Fruit fly (Drosophila melanogaster) whole organism, wandering third instar larva: Measurements from ENCODE around the gene Tlk.

Experiments
- Abd-B ChIP-seq: fragments of >200 bp; optimal IDR thresholded peaks from 2 replicates; lab custom pipeline; 2017; ENCODE audit warnings: missing biosample characterization, missing genetic modification characterization
- CG32264 ChIP-seq: fragments of 200-800 bp; sonication (Bioruptor generic); optimal IDR thresholded peaks from 2 replicates; lab custom pipeline; 2016; ENCODE audit warnings: missing biosample characterization, missing genetic modification characterization
- CG9705 ChIP-seq: fragments of 200-800 bp; sonication (Bioruptor generic); optimal IDR thresholded peaks from 2 replicates; lab custom pipeline; 2018; ENCODE audit warnings: missing biosample characterization, mild to moderate bottlenecking, missing genetic modification characterization
- CrebA ChIP-seq: fragments of 200-800 bp; sonication (Bioruptor generic); optimal IDR thresholded peaks from 2 replicates; lab custom pipeline; 2016; ENCODE audit warnings: missing biosample characterization, mild to moderate bottlenecking, missing genetic modification characterization, borderline replicate concordance
- Dfd ChIP-seq: fragments of >200 bp; optimal IDR thresholded peaks from 2 replicates; lab custom pipeline; 2017; ENCODE audit warnings: missing biosample characterization, missing genetic modification characterization
- Dif ChIP-seq: fragments of 200-275, 200-300 bp; sonication (Bioruptor generic); optimal IDR thresholded peaks from 2 replicates; lab custom pipeline; 2018; ENCODE audit warnings: missing biosample characterization, missing genetic modification characterization; ENCODE audit not compliant: partially characterized antibody
- GATAd ChIP-seq: sonication (Bioruptor generic); optimal IDR thresholded peaks from 2 replicates; lab custom pipeline; 2016; ENCODE audit warnings: missing biosample characterization, missing genetic modification characterization
- HLH106 ChIP-seq: fragments of 200-800 bp; optimal IDR thresholded peaks from 3 replicates; lab custom pipeline; 2019; ENCODE audit warnings: missing biosample characterization, mild to moderate bottlenecking, missing genetic modification characterization, moderate library complexity
- Hnf4 ChIP-seq: fragments of 200-800 bp; sonication (Bioruptor generic); optimal IDR thresholded peaks from 2 replicates; lab custom pipeline; 2016; ENCODE audit warnings: missing biosample characterization, mild to moderate bottlenecking, missing genetic modification characterization
- Hr78 ChIP-seq: fragments of >200 bp; optimal IDR thresholded peaks from 2 replicates; lab custom pipeline; 2017; ENCODE audit warnings: missing biosample characterization, missing genetic modification characterization
- Hr83 ChIP-seq: fragments of 200-300 bp; sonication (Bioruptor generic); optimal IDR thresholded peaks from 2 replicates; lab custom pipeline; 2016; ENCODE audit warnings: missing biosample characterization, mild to moderate bottlenecking, missing genetic modification characterization, moderate library complexity; ENCODE audit not compliant: poor library complexity, severe bottlenecking
- Jra ChIP-seq: sonication (Bioruptor generic); optimal IDR thresholded peaks from 2 replicates; lab custom pipeline; 2016; ENCODE audit warnings: missing biosample characterization, missing genetic modification characterization
- Mio ChIP-seq: sonication (Bioruptor generic); optimal IDR thresholded peaks from 2 replicates; lab custom pipeline; 2016; ENCODE audit warnings: missing biosample characterization, missing genetic modification characterization
- Myc ChIP-seq: fragments of >200 bp; optimal IDR thresholded peaks from 2 replicates; lab custom pipeline; 2017
- N ChIP-seq: fragments of >200 bp; optimal IDR thresholded peaks from 2 replicates; lab custom pipeline; 2018; ENCODE audit warnings: missing biosample characterization, missing external identifiers, missing genetic modification characterization
- OdsH ChIP-seq: fragments of 200-800 bp; sonication (Bioruptor generic); optimal IDR thresholded peaks from 2 replicates; lab custom pipeline; 2016; ENCODE audit warnings: missing biosample characterization, mild to moderate bottlenecking, missing genetic modification characterization
- Rel ChIP-seq, 2 experiments: fragments of 200-800 bp; sonication (Bioruptor generic) in 1 of 2; optimal IDR thresholded peaks; 2 replicates in 1 of 2; 3 replicates in 1 of 2; lab custom pipeline; 2016 to 2019; ENCODE audit warnings: mild to moderate bottlenecking in 2 of 2, missing biosample characterization in 2 of 2, missing genetic modification characterization in 2 of 2, moderate library complexity in 1 of 2
- Sp1 ChIP-seq: fragments of 200-800 bp; sonication (Bioruptor generic); optimal IDR thresholded peaks from 3 replicates; lab custom pipeline; 2019; ENCODE audit warnings: missing biosample characterization, mild to moderate bottlenecking, missing genetic modification characterization, moderate library complexity
- Vsx2 ChIP-seq: fragments of 200-300, 225-300 bp; sonication (Bioruptor generic); optimal IDR thresholded peaks from 2 replicates; lab custom pipeline; 2018; ENCODE audit warnings: missing biosample characterization, missing genetic modification characterization; ENCODE audit not compliant: partially characterized antibody
- br ChIP-seq: fragments of 200-800 bp; sonication (Bioruptor generic); optimal IDR thresholded peaks from 2 replicates; lab custom pipeline; 2016; ENCODE audit warnings: missing biosample characterization, missing genetic modification characterization
- brk ChIP-seq: fragments of 200-800 bp; sonication (Bioruptor generic); optimal IDR thresholded peaks from 2 replicates; lab custom pipeline; 2016; ENCODE audit warnings: missing biosample characterization, mild to moderate bottlenecking, missing genetic modification characterization
- dl ChIP-seq, 2 experiments: fragments of 175-275, 200-275 bp in 1 of 2; fragments of 200-275 bp in 1 of 2; sonication (Bioruptor generic); optimal IDR thresholded peaks; lab custom pipeline; 2018; ENCODE audit warnings: mild to moderate bottlenecking in 2 of 2, missing biosample characterization in 2 of 2, missing genetic modification characterization in 2 of 2, moderate library complexity in 2 of 2; ENCODE audit not compliant: partially characterized antibody in 2 of 2, insufficient read depth in 1 of 2
- dmrt93B ChIP-seq: fragments of 200-800 bp; sonication (Bioruptor generic); optimal IDR thresholded peaks from 2 replicates; lab custom pipeline; 2018; ENCODE audit warnings: missing biosample characterization, mild to moderate bottlenecking, missing genetic modification characterization
- dsf ChIP-seq: sonication (Bioruptor generic); optimal IDR thresholded peaks from 2 replicates; lab custom pipeline; 2016; ENCODE audit warnings: missing biosample characterization, missing genetic modification characterization, borderline replicate concordance
- ey ChIP-seq: fragments of 200-800 bp; sonication (Bioruptor generic); optimal IDR thresholded peaks from 2 replicates; lab custom pipeline; 2016; ENCODE audit warnings: missing biosample characterization, missing genetic modification characterization
- foxo ChIP-seq, 2 experiments: fragments of 200-800 bp; sonication (Bioruptor generic); optimal IDR thresholded peaks; 2 replicates in 1 of 2; 3 replicates in 1 of 2; lab custom pipeline; 2016 to 2017; ENCODE audit warnings: missing biosample characterization in 2 of 2, missing genetic modification characterization in 2 of 2
- fru ChIP-seq: fragments of 200-800 bp; sonication (Bioruptor generic); optimal IDR thresholded peaks from 3 replicates; lab custom pipeline; 2016; ENCODE audit warnings: missing biosample characterization, mild to moderate bottlenecking, missing genetic modification characterization
- h ChIP-seq: fragments of 200-800 bp; sonication (Bioruptor generic); optimal IDR thresholded peaks from 3 replicates; lab custom pipeline; 2016; ENCODE audit warnings: missing biosample characterization, mild to moderate bottlenecking, missing genetic modification characterization
- jim ChIP-seq: fragments of 175-275, 200-325 bp; sonication (Bioruptor generic); optimal IDR thresholded peaks from 2 replicates; lab custom pipeline; 2016; ENCODE audit warnings: missing biosample characterization, mild to moderate bottlenecking, missing genetic modification characterization
- lola ChIP-seq: fragments of >200 bp; optimal IDR thresholded peaks from 2 replicates; lab custom pipeline; 2017; ENCODE audit warnings: missing biosample characterization, missing genetic modification characterization
- pan ChIP-seq: fragments of >200 bp; optimal IDR thresholded peaks from 2 replicates; lab custom pipeline; 2017
- psq ChIP-seq: fragments of 200-800 bp; sonication (Bioruptor generic); optimal IDR thresholded peaks from 3 replicates; lab custom pipeline; 2017; ENCODE audit warnings: missing biosample characterization, mild to moderate bottlenecking, missing genetic modification characterization, moderate library complexity
- rgr ChIP-seq: fragments of 200-800 bp; sonication (Bioruptor generic); optimal IDR thresholded peaks from 3 replicates; lab custom pipeline; 2016; ENCODE audit warnings: missing biosample characterization, mild to moderate bottlenecking, missing genetic modification characterization
- sage ChIP-seq: fragments of 200-800 bp; sonication (Bioruptor generic); optimal IDR thresholded peaks from 2 replicates; lab custom pipeline; 2016; ENCODE audit warnings: missing biosample characterization, mild to moderate bottlenecking, missing genetic modification characterization
- sv ChIP-seq: fragments of 200-800 bp; sonication (Bioruptor generic); optimal IDR thresholded peaks from 3 replicates; lab custom pipeline; 2016; ENCODE audit warnings: missing biosample characterization, missing genetic modification characterization
- tai ChIP-seq: sonication (Bioruptor generic); optimal IDR thresholded peaks from 2 replicates; lab custom pipeline; 2016; ENCODE audit warnings: missing biosample characterization, missing genetic modification characterization
- usp ChIP-seq: fragments of >200 bp; optimal IDR thresholded peaks from 2 replicates; lab custom pipeline; 2017; ENCODE audit warnings: missing biosample characterization, missing genetic modification characterization
- woc ChIP-seq: sonication (Bioruptor generic); optimal IDR thresholded peaks from 2 replicates; lab custom pipeline; 2016; ENCODE audit warnings: missing biosample characterization, mild to moderate bottlenecking, missing genetic modification characterization

The Tlk gene

dm6 chrX:3780884-3781283 is 61.1 kb downstream of the Tlk start:
- peak; percentile 40 for TF ChIP-seq sage (GFP tag; lab: Kevin White, UChicago)
- TF ChIP-seq lola (GFP tag; lab: Kevin White, UChicago) = no peak
- no peak for TF ChIP-seq dmrt93B (GFP tag; lab: Kevin White, UChicago)
- no peak for TF ChIP-seq N (GFP tag; lab: Kevin White, UChicago)
- peak; percentile 100 for TF ChIP-seq psq (GFP tag; lab: Kevin White, UChicago)
- peak; percentile 24 for TF ChIP-seq brk (GFP tag; lab: Kevin White, UChicago)
- TF ChIP-seq sv (GFP tag; lab: Kevin White, UChicago) = no peak
- TF ChIP-seq tai (GFP tag; lab: Kevin White, UChicago) = peak; percentile 58
- TF ChIP-seq dl (GFP tag; optimal IDR thresholded peaks at IDR 0.05; lab: Kevin White, UChicago; ENCODE audit: insufficient read depth in 1 of 2, partially characterized antibody in 2 of 2) = peak in 1 of 2 experiments; percentile 36
- TF ChIP-seq Vsx2 (GFP tag; lab: Kevin White, UChicago) = no peak
- TF ChIP-seq Hr83 (GFP tag; lab: Kevin White, UChicago) = peak; percentile 47
- no peak for TF ChIP-seq pan (lab: Kevin White, UChicago)
- TF ChIP-seq Dif (GFP tag; lab: Kevin White, UChicago) = peak; percentile 41
- peak; percentile 69 for TF ChIP-seq rgr (GFP tag; lab: Kevin White, UChicago)
- no peak for TF ChIP-seq Rel (GFP tag; optimal IDR thresholded peaks at IDR 0.05; lab: Kevin White, UChicago)
- TF ChIP-seq Rel (tag; optimal IDR thresholded peaks at IDR 0.05; lab: Kevin White, UChicago) = peak; percentile 69
- TF ChIP-seq Hr78 = no peak
- TF ChIP-seq Myc = no peak
- peak; percentile 38 for TF ChIP-seq fru
- peak; percentile 4 for TF ChIP-seq CG9705
- TF ChIP-seq Abd-B (GFP tag; lab: Kevin White, UChicago) = no peak
- peak; percentile 34 for TF ChIP-seq ey (GFP tag; lab: Kevin White, UChicago)
- no peak for TF ChIP-seq Jra (GFP tag; lab: Kevin White, UChicago)
- TF ChIP-seq CrebA (GFP tag; lab: Kevin White, UChicago) = no peak
- no peak for TF ChIP-seq GATAd (GFP tag; lab: Kevin White, UChicago)
- TF ChIP-seq OdsH (GFP tag; lab: Kevin White, UChicago) = peak; percentile 25
- peak; percentile 73 for TF ChIP-seq h (GFP tag; lab: Kevin White, UChicago)
- peak; percentile 68 for TF ChIP-seq br
- peak; percentile 23 for TF ChIP-seq Sp1 (GFP tag; lab: Kevin White, UChicago)
- peak; percentile 65 for TF ChIP-seq Hnf4 (GFP tag; lab: Kevin White, UChicago)
- no peak for TF ChIP-seq Dfd (GFP tag; lab: Kevin White, UChicago)
- no peak for TF ChIP-seq usp (GFP tag; lab: Kevin White, UChicago)
- TF ChIP-seq Mio (GFP tag; lab: Kevin White, UChicago) = no peak
- peak; percentile 9 for TF ChIP-seq woc (GFP tag; lab: Kevin White, UChicago)
- TF ChIP-seq dsf (GFP tag; lab: Kevin White, UChicago) = no peak
- peak in 1 of 2 experiments; percentile 25 for TF ChIP-seq foxo (GFP tag; optimal IDR thresholded peaks at IDR 0.05; lab: Kevin White, UChicago)
- TF ChIP-seq jim (GFP tag; lab: Kevin White, UChicago) = no peak
- TF ChIP-seq HLH106 (tag; lab: Kevin White, UChicago) = peak; percentile 13
- peak; percentile 35 for TF ChIP-seq CG32264 (GFP tag; lab: Kevin White, UChicago)

DNA sequence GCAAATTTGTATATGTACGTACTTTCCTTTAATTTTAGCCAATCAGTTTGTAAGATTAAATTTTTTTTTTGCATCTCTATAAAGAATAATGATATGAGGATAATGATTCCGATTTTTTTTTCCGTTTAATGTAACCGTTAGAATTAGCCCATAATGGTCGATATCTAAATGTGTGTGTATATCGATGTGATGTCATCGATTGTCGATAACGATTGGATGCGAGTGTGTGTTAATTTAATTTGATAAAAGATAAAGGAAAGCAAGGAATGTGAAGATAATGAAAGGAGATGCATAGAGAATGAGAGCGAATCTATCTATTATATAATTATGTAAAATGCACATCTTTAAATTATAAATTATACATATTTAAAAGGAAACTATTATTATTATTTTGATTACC is 68.6 kb downstream of the Tlk start:
- no peak for TF ChIP-seq HLH106 (tag; lab: Kevin White, UChicago)
- no peak for TF ChIP-seq br
- TF ChIP-seq dsf (GFP tag; lab: Kevin White, UChicago) = no peak
- TF ChIP-seq sv (GFP tag; lab: Kevin White, UChicago) = no peak
- TF ChIP-seq Vsx2 (GFP tag; lab: Kevin White, UChicago) = no peak
- no peak for TF ChIP-seq Mio (GFP tag; lab: Kevin White, UChicago)
- no peak for TF ChIP-seq sage (GFP tag; lab: Kevin White, UChicago)
- TF ChIP-seq CrebA (GFP tag; lab: Kevin White, UChicago) = no peak
- no peak for TF ChIP-seq psq (GFP tag; lab: Kevin White, UChicago)
- TF ChIP-seq lola (GFP tag; lab: Kevin White, UChicago) = no peak
- TF ChIP-seq Sp1 (GFP tag; lab: Kevin White, UChicago) = no peak
- TF ChIP-seq usp (GFP tag; lab: Kevin White, UChicago) = no peak
